Fruit fly (Drosophila melanogaster) whole organism: ENCODE measurements around the gene Fhos.
A peak's percentile ranks its signal among the peaks of the same experiment; 100 is the strongest.

Experiments used
- CG8478 ChIP-seq: fragments of >200 bp; optimal IDR thresholded peaks from 2 replicates; lab custom pipeline; 2018; ENCODE audit warnings: inconsistent platforms
- Dll ChIP-seq: fragments of >200 bp; optimal IDR thresholded peaks from 2 replicates; lab custom pipeline; 2017
- EcR ChIP-seq, 2 experiments: fragments of >200 bp; optimal IDR thresholded peaks; 2 replicates each; lab custom pipeline; 2017; ENCODE audit warnings: missing biosample characterization in 2 of 2, missing genetic modification characterization in 2 of 2, missing genetic modification reagents in 2 of 2
- pan ChIP-seq: fragments of >200 bp; optimal IDR thresholded peaks from 2 replicates; lab custom pipeline; 2017
- psq ChIP-seq: fragments of >200 bp; optimal IDR thresholded peaks from 2 replicates; lab custom pipeline; 2017
- usp ChIP-seq: fragments of >200 bp; optimal IDR thresholded peaks from 2 replicates; lab custom pipeline; 2017; ENCODE audit warnings: missing biosample characterization, missing genetic modification characterization, mixed read lengths

DNA sequence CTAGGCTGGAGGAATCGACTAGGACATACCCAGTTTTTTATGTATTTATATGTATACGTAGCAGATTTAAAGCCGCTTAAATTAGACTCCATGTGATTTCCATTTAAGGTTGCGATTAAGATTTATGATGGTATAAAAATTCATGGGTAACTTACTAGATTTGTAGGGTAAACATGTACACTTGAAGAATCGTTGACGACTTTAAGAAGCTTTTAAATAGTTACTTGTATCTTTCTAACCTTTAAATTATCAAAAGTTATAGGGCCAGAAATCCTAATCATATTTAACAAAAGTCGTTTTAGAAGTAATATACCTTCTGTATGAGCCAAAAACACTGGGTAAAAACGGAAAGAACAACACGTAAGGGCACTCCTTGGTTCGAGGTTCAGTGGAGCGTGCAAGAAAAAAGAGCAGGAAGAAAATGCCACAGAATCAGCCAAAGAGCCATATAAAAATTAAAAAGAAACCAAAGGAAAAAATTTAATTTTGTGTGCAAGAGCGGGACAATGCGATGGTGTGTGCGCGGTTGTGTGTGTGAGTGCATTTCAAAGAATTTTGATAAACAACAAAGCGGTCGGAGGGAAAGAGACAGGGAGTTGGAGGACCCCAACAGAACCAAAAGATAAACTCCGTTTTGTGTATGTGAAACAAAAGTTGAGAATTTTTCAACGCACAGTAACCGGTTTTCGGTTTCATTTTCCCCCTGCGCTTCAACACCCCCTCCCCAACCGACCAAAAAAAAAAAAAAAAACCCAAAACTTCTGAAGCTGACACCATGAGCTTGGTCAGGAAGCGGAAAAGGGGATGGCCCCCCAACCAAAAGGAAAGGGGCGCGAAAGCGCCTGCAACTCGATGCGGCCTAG lies 86.4 kb downstream of the Fhos start:
- no peak for TF ChIP-seq Dll (lab: Kevin White, UChicago)
- peak; percentile 88 for TF ChIP-seq pan
- TF ChIP-seq psq (lab: Kevin White, UChicago): no peak
- no peak for TF ChIP-seq usp (GFP tag; lab: Kevin White, UChicago)
- no peak for TF ChIP-seq EcR (GFP tag; optimal IDR thresholded peaks at IDR 0.05; lab: Kevin White, UChicago)
- TF ChIP-seq CG8478 (lab: Kevin White, UChicago): no peak
